Fruit fly (Drosophila melanogaster): ENCODE data around the gene CG9386.

dm6 chr3R:9546808-9547381 is 8.3 kb downstream of the CG9386 start:
- no peak for TF ChIP-seq CG32767 (GFP tag; IDR thresholded peaks at IDR 0.05)
- no peak for TF ChIP-seq slou (GFP tag; optimal IDR thresholded peaks at IDR 0.05)
- TF ChIP-seq zen2 (GFP tag; IDR thresholded peaks at IDR 0.05; ENCODE audit: partially characterized antibody) = no peak
- TF ChIP-seq CG2129 (GFP tag; IDR thresholded peaks at IDR 0.05; ENCODE audit: partially characterized antibody) = no peak
- no peak for TF ChIP-seq slbo (GFP tag; IDR thresholded peaks at IDR 0.05)
- no peak for TF ChIP-seq CG12236 (GFP tag; optimal IDR thresholded peaks at IDR 0.05)
- no peak for TF ChIP-seq CG2116 (GFP tag; optimal IDR thresholded peaks at IDR 0.05)
- no peak for TF ChIP-seq CG13775 (GFP tag; optimal IDR thresholded peaks at IDR 0.05)
- TF ChIP-seq CG18262 (tag; optimal IDR thresholded peaks at IDR 0.05) = no peak
- no peak for TF ChIP-seq Trl (optimal IDR thresholded peaks at IDR 0.05)
- no peak for TF ChIP-seq Trl (GFP tag; optimal IDR thresholded peaks at IDR 0.05)
- TF ChIP-seq NC2α (GFP tag; optimal IDR thresholded peaks at IDR 0.05) = no peak
- TF ChIP-seq salm (tag; optimal IDR thresholded peaks at IDR 0.05) = no peak

Measured in whole organism, embryonic.